Fruit fly (Drosophila melanogaster) whole organism, embryonic: ENCODE data around the gene ppk13.

ENCODE experiments used
- ATbp ChIP-seq: fragments of 200-800 bp; sonication (Bioruptor generic); optimal IDR thresholded peaks from 2 replicates; lab custom pipeline; 2017; ENCODE audit warnings: missing biosample characterization, mild to moderate bottlenecking, missing genetic modification characterization, missing genetic modification reagents
- B-H2 ChIP-seq: fragments of 200-800 bp; sonication (Bioruptor generic); optimal IDR thresholded peaks from 2 replicates; lab custom pipeline; 2018; ENCODE audit warnings: missing biosample characterization, mild to moderate bottlenecking, missing genetic modification characterization
- CG10209 ChIP-seq: fragments of 200-800 bp; sonication (Bioruptor generic); optimal IDR thresholded peaks from 3 replicates; lab custom pipeline; 2017; ENCODE audit warnings: missing biosample characterization, mild to moderate bottlenecking, missing genetic modification characterization, missing genetic modification reagents
- CG10654 ChIP-seq: fragments of 200-800 bp; sonication (Bioruptor generic); optimal IDR thresholded peaks from 2 replicates; lab custom pipeline; 2016; ENCODE audit warnings: missing biosample characterization, missing genetic modification characterization
- CG11695 ChIP-seq: fragments of 200-800 bp; sonication (Bioruptor generic); IDR thresholded peaks from 3 replicates; pipeline ENCODE4 v1.3.6; 2022; ENCODE audit warnings: missing biosample characterization, missing genetic modification characterization
- CG12769 ChIP-seq: fragments of 200-800 bp; sonication (Bioruptor generic); optimal IDR thresholded peaks from 2 replicates; lab custom pipeline; 2019; ENCODE audit warnings: missing biosample characterization, mild to moderate bottlenecking, missing genetic modification characterization, moderate library complexity
- CG14441 ChIP-seq: fragments of 200-800 bp; sonication (Bioruptor generic); IDR thresholded peaks from 2 replicates; pipeline ENCODE4 v1.3.6; 2022; ENCODE audit warnings: missing biosample characterization, missing genetic modification characterization
- CG1647 ChIP-seq: fragments of 200-800 bp; sonication (Bioruptor generic); optimal IDR thresholded peaks from 3 replicates; lab custom pipeline; 2016; ENCODE audit warnings: missing biosample characterization, missing genetic modification characterization
- CG17802 ChIP-seq: fragments of 200-800 bp; sonication (Bioruptor generic); optimal IDR thresholded peaks from 2 replicates; lab custom pipeline; 2018; ENCODE audit warnings: missing biosample characterization, mild to moderate bottlenecking, missing genetic modification characterization, moderate library complexity
- CG2712 ChIP-seq: fragments of 200-800 bp; optimal IDR thresholded peaks from 3 replicates; lab custom pipeline; 2019; ENCODE audit warnings: missing biosample characterization, mild to moderate bottlenecking, missing genetic modification characterization, moderate library complexity
- CG32532 ChIP-seq: fragments of 200-800 bp; sonication (Bioruptor generic); IDR thresholded peaks from 2 replicates; pipeline ENCODE4 v1.3.6; 2022; ENCODE audit warnings: missing biosample characterization, missing genetic modification characterization
- CG3281 ChIP-seq: fragments of 200-800 bp; sonication (Bioruptor generic); optimal IDR thresholded peaks from 3 replicates; lab custom pipeline; 2017; ENCODE audit warnings: missing biosample characterization, mild to moderate bottlenecking, missing genetic modification characterization
- CG4328 ChIP-seq: fragments of 200-800 bp; sonication (Bioruptor generic); optimal IDR thresholded peaks from 3 replicates; lab custom pipeline; 2017; ENCODE audit warnings: missing biosample characterization, missing genetic modification reagents, missing genetic modification characterization
- CG6272 ChIP-seq: fragments of 200-800 bp; sonication (Bioruptor generic); IDR thresholded peaks from 2 replicates; pipeline ENCODE4 v1.3.6; 2022; ENCODE audit warnings: missing biosample characterization, missing genetic modification characterization
- Chrac-16 ChIP-seq: fragments of 200-800 bp; sonication (Bioruptor generic); optimal IDR thresholded peaks from 3 replicates; lab custom pipeline; 2016; ENCODE audit warnings: missing biosample characterization, missing genetic modification characterization
- D19A ChIP-seq: fragments of 200-800 bp; optimal IDR thresholded peaks from 3 replicates; lab custom pipeline; 2019; ENCODE audit warnings: missing biosample characterization, mild to moderate bottlenecking, missing genetic modification characterization, moderate library complexity
- Doc2 ChIP-seq: fragments of 200-800 bp; sonication (Bioruptor generic); IDR thresholded peaks from 2 replicates; pipeline ENCODE4 v1.3.6; 2022; ENCODE audit warnings: missing biosample characterization, missing genetic modification characterization
- Dref ChIP-seq: fragments of 200-800 bp; sonication (Bioruptor generic); IDR thresholded peaks from 2 replicates; pipeline ENCODE4 v1.3.6; 2022; ENCODE audit warnings: missing biosample characterization, missing genetic modification characterization
- E2f1 ChIP-seq: fragments of 200-800 bp; sonication (Bioruptor generic); IDR thresholded peaks from 2 replicates; pipeline ENCODE4 v1.3.6; 2022; ENCODE audit warnings: missing biosample characterization, missing genetic modification characterization
- ERR ChIP-seq: fragments of 200-800 bp; sonication (Bioruptor generic); optimal IDR thresholded peaks from 2 replicates; lab custom pipeline; 2016; ENCODE audit warnings: missing biosample characterization, missing genetic modification characterization
- Ets65A ChIP-seq: fragments of 200-800 bp; sonication (Bioruptor generic); peaks from one replicate; lab custom pipeline; 2016; ENCODE audit warnings: missing biosample characterization, missing genetic modification characterization
- HmgD ChIP-seq: fragments of 200-800 bp; sonication (Bioruptor generic); optimal IDR thresholded peaks from 3 replicates; lab custom pipeline; 2016; ENCODE audit warnings: missing biosample characterization, missing genetic modification characterization
- Hmr ChIP-seq: fragments of 200-800 bp; sonication (Bioruptor generic); optimal IDR thresholded peaks from 3 replicates; lab custom pipeline; 2017; ENCODE audit warnings: mild to moderate bottlenecking, missing biosample characterization, missing genetic modification reagents, missing genetic modification characterization
- Hr78 ChIP-seq, 2 experiments: fragments of 200-800 bp in 1 of 2; fragments of >200 bp in 1 of 2; sonication (Bioruptor generic) in 1 of 2; optimal IDR thresholded peaks; 2 replicates each; lab custom pipeline; 2017 to 2019; ENCODE audit warnings: missing biosample characterization in 2 of 2, missing genetic modification characterization in 2 of 2, mild to moderate bottlenecking in 1 of 2, moderate library complexity in 1 of 2
- MBD-R2 ChIP-seq: fragments of 200-800 bp; sonication (Bioruptor generic); IDR thresholded peaks from 2 replicates; pipeline ENCODE4 v1.3.6; 2022; ENCODE audit warnings: missing biosample characterization, missing genetic modification characterization
- Oaz ChIP-seq: fragments of 200-800 bp; sonication (Bioruptor generic); IDR thresholded peaks from 2 replicates; pipeline ENCODE4 v1.3.6; 2022; ENCODE audit warnings: missing biosample characterization, missing genetic modification characterization
- Opbp ChIP-seq: fragments of 200-800 bp; sonication (Bioruptor generic); IDR thresholded peaks from 3 replicates; pipeline ENCODE4 v1.3.6; 2022; ENCODE audit warnings: missing biosample characterization, missing genetic modification characterization; ENCODE audit not compliant: partially characterized antibody
- Sox102F ChIP-seq: fragments of 200-800 bp; sonication (Bioruptor generic); optimal IDR thresholded peaks from 2 replicates; lab custom pipeline; 2018; ENCODE audit warnings: missing biosample characterization, mild to moderate bottlenecking, missing genetic modification characterization, moderate library complexity
- ato ChIP-seq: fragments of 200-800 bp; sonication (Bioruptor generic); IDR thresholded peaks from 2 replicates; pipeline ENCODE4 v1.3.6; 2022; ENCODE audit warnings: missing biosample characterization, missing genetic modification characterization; ENCODE audit not compliant: partially characterized antibody
- cas ChIP-seq: fragments of 200-800 bp; sonication (Bioruptor generic); IDR thresholded peaks from 2 replicates; pipeline ENCODE4 v1.3.6; 2022; ENCODE audit warnings: missing biosample characterization, missing genetic modification characterization
- chinmo ChIP-seq: fragments of 200-800 bp; sonication (Bioruptor generic); IDR thresholded peaks from 4 replicates; pipeline ENCODE4 v1.3.6; 2022; ENCODE audit warnings: missing biosample characterization, missing genetic modification characterization; ENCODE audit not compliant: partially characterized antibody
- corto ChIP-seq: fragments of 200-800 bp; sonication (Bioruptor generic); optimal IDR thresholded peaks from 2 replicates; lab custom pipeline; 2016; ENCODE audit warnings: missing biosample characterization, mild to moderate bottlenecking, missing genetic modification characterization, moderate library complexity
- da ChIP-seq: fragments of 200-800 bp; sonication (Bioruptor generic); optimal IDR thresholded peaks from 2 replicates; lab custom pipeline; 2016; ENCODE audit warnings: missing biosample characterization, missing genetic modification characterization
- dpn ChIP-seq, 2 experiments: fragments of 200-800 bp; sonication (Bioruptor generic); optimal IDR thresholded peaks; 3 replicates each; lab custom pipeline; 2016; ENCODE audit warnings: missing biosample characterization in 2 of 2, missing genetic modification characterization in 2 of 2
- ewg ChIP-seq: fragments of 200-800 bp; sonication (Bioruptor generic); optimal IDR thresholded peaks from 3 replicates; lab custom pipeline; 2017; ENCODE audit warnings: mild to moderate bottlenecking, missing biosample characterization, missing genetic modification reagents, missing genetic modification characterization
- eyg ChIP-seq: fragments of 200-800 bp; sonication (Bioruptor generic); optimal IDR thresholded peaks from 3 replicates; lab custom pipeline; 2016; ENCODE audit warnings: missing biosample characterization, missing genetic modification characterization
- fu2 ChIP-seq: fragments of 200-800 bp; sonication (Bioruptor generic); optimal IDR thresholded peaks from 2 replicates; lab custom pipeline; 2016; ENCODE audit warnings: missing biosample characterization, missing genetic modification characterization
- hbn ChIP-seq: fragments of 200-800 bp; sonication (Bioruptor generic); IDR thresholded peaks from 2 replicates; pipeline ENCODE4 v1.3.6; 2022; ENCODE audit warnings: missing biosample characterization, missing genetic modification characterization; ENCODE audit not compliant: partially characterized antibody
- hth ChIP-seq: fragments of >200 bp; optimal IDR thresholded peaks from 2 replicates; lab custom pipeline; 2017; ENCODE audit warnings: inconsistent platforms
- insv ChIP-seq, 2 experiments: fragments of 200-800 bp; sonication (Bioruptor generic); optimal IDR thresholded peaks; 3 replicates each; lab custom pipeline; 2016 to 2018; ENCODE audit warnings: missing biosample characterization in 2 of 2, missing genetic modification characterization in 2 of 2
- ken ChIP-seq: fragments of 200-800 bp; sonication (Bioruptor generic); IDR thresholded peaks from 3 replicates; pipeline ENCODE4 v1.3.6; 2022; ENCODE audit warnings: missing biosample characterization, missing genetic modification characterization
- luna ChIP-seq: fragments of 200-800 bp; sonication (Bioruptor generic); optimal IDR thresholded peaks from 2 replicates; lab custom pipeline; 2016; ENCODE audit warnings: missing biosample characterization, missing genetic modification characterization
- nerfin-1 ChIP-seq: fragments of 200-800 bp; sonication (Bioruptor generic); optimal IDR thresholded peaks from 3 replicates; lab custom pipeline; 2019; ENCODE audit warnings: missing biosample characterization, mild to moderate bottlenecking, missing genetic modification characterization, moderate library complexity
- phol ChIP-seq: fragments of 200-800 bp; sonication (Bioruptor generic); optimal IDR thresholded peaks from 3 replicates; lab custom pipeline; 2018; ENCODE audit warnings: missing biosample characterization, mild to moderate bottlenecking, missing genetic modification characterization, moderate library complexity
- pnt ChIP-seq: fragments of 200-800 bp; sonication (Bioruptor generic); optimal IDR thresholded peaks from 3 replicates; lab custom pipeline; 2016; ENCODE audit warnings: missing biosample characterization, missing genetic modification characterization
- pzg ChIP-seq: fragments of 200-800 bp; sonication (Bioruptor generic); optimal IDR thresholded peaks from 3 replicates; lab custom pipeline; 2018; ENCODE audit warnings: missing biosample characterization, mild to moderate bottlenecking, missing genetic modification characterization, moderate library complexity
- tll ChIP-seq, 2 experiments: fragments of 200-800 bp in 1 of 2; fragments of >200 bp in 1 of 2; sonication (Bioruptor generic) in 1 of 2; optimal IDR thresholded peaks; 2 replicates each; lab custom pipeline; 2017 to 2019; ENCODE audit warnings: missing biosample characterization in 2 of 2, missing genetic modification characterization in 2 of 2, mild to moderate bottlenecking in 1 of 2, moderate library complexity in 1 of 2
- tna ChIP-seq: fragments of 200-800 bp; sonication (Bioruptor generic); IDR thresholded peaks from 2 replicates; pipeline ENCODE4 v1.3.6; 2022; ENCODE audit warnings: missing biosample characterization, missing genetic modification characterization; ENCODE audit not compliant: partially characterized antibody
- trem ChIP-seq: fragments of 200-800 bp; optimal IDR thresholded peaks from 3 replicates; lab custom pipeline; 2019; ENCODE audit warnings: missing biosample characterization, mild to moderate bottlenecking, missing genetic modification characterization, moderate library complexity
- trh ChIP-seq: fragments of 200-800 bp; sonication (Bioruptor generic); optimal IDR thresholded peaks from 2 replicates; lab custom pipeline; 2016; ENCODE audit warnings: missing biosample characterization, missing genetic modification characterization
- z ChIP-seq: fragments of 200-800 bp; sonication (Bioruptor generic); IDR thresholded peaks from 3 replicates; pipeline ENCODE4 v1.3.6; 2022; ENCODE audit warnings: missing biosample characterization, missing genetic modification characterization
- zen2 ChIP-seq: fragments of 200-800 bp; sonication (Bioruptor generic); IDR thresholded peaks from 3 replicates; pipeline ENCODE4 v1.3.6; 2022; ENCODE audit warnings: missing biosample characterization, missing genetic modification characterization; ENCODE audit not compliant: partially characterized antibody

ppk13 gene

DNA sequence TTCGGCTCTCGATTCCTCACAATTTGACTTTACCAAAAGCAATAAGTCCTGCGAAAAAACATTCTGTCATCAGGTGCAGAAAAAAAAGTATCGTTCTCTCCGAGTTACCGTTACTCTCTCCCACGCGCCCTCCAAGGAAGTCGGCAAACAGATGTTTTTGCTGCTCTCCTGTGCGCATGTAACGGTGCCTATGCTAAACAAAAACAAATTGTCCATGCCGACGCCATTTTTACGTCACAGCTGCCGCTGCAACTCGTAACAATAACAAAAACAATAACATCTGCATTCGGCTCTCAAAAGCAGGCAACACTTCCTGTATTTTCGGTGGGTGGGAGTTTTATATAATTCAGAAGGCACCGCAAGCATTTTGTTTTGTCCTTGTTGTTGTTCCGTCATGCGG, 16.6 kb upstream of the ppk13 start (continued):
- TF ChIP-seq Ets65A (GFP tag; lab: Kevin White, UChicago), result peak; percentile 61
- TF ChIP-seq Oaz (GFP tag; lab: Robert Waterston, UW), result no peak
- TF ChIP-seq cas (GFP tag; lab: Robert Waterston, UW), result no peak
- TF ChIP-seq da, result no peak
- TF ChIP-seq nerfin-1 (tag; lab: Kevin White, UChicago), result peak; percentile 17
- TF ChIP-seq trem (tag; lab: Kevin White, UChicago), result no peak
- TF ChIP-seq B-H2 (GFP tag; lab: Kevin White, UChicago), result no peak
- no peak for TF ChIP-seq Sox102F (GFP tag; lab: Kevin White, UChicago)
- TF ChIP-seq ato (GFP tag; lab: Robert Waterston, UW), result no peak
- TF ChIP-seq CG4328 (GFP tag; lab: Kevin White, UChicago), result no peak
- TF ChIP-seq pnt (GFP tag; lab: Kevin White, UChicago), result no peak
- TF ChIP-seq insv (GFP tag; optimal IDR thresholded peaks at IDR 0.05; lab: Kevin White, UChicago), result no peak
- 0 out of 4 replicates have a peak, but pooled peaks have one; percentile 18 for TF ChIP-seq chinmo (GFP tag; lab: Robert Waterston, UW)
- TF ChIP-seq tll (GFP tag; optimal IDR thresholded peaks at IDR 0.05; lab: Kevin White, UChicago), result peak in 1 of 2 experiments; percentile 61
- TF ChIP-seq MBD-R2 (GFP tag; lab: Robert Waterston, UW), result no peak
- no peak for TF ChIP-seq CG32532 (GFP tag; lab: Robert Waterston, UW)
- TF ChIP-seq tna, result no peak
- TF ChIP-seq Dref (GFP tag; lab: Robert Waterston, UW), result no peak
- no peak for TF ChIP-seq fu2 (GFP tag; lab: Kevin White, UChicago)
- no peak for TF ChIP-seq Hmr (GFP tag; lab: Kevin White, UChicago)
- TF ChIP-seq HmgD (GFP tag; lab: Kevin White, UChicago), result no peak
- TF ChIP-seq corto (GFP tag; lab: Kevin White, UChicago), result no peak
- TF ChIP-seq dpn (GFP tag; optimal IDR thresholded peaks at IDR 0.05; lab: Kevin White, UChicago), result no peak
- peak; percentile 95 for TF ChIP-seq ewg (GFP tag; lab: Kevin White, UChicago)
- no peak for TF ChIP-seq pzg
- no peak for TF ChIP-seq ERR (GFP tag; lab: Kevin White, UChicago)
- TF ChIP-seq phol, result peak; percentile 77
- TF ChIP-seq eyg (GFP tag; lab: Kevin White, UChicago), result no peak
- TF ChIP-seq CG3281 (GFP tag; lab: Kevin White, UChicago), result no peak
- TF ChIP-seq CG6272 (GFP tag; lab: Robert Waterston, UW), result no peak
- TF ChIP-seq CG10654, result no peak
- TF ChIP-seq hth (lab: Kevin White, UChicago), result no peak
- TF ChIP-seq CG14441, result no peak
- no peak for TF ChIP-seq hbn (GFP tag; lab: Robert Waterston, UW)

DNA sequence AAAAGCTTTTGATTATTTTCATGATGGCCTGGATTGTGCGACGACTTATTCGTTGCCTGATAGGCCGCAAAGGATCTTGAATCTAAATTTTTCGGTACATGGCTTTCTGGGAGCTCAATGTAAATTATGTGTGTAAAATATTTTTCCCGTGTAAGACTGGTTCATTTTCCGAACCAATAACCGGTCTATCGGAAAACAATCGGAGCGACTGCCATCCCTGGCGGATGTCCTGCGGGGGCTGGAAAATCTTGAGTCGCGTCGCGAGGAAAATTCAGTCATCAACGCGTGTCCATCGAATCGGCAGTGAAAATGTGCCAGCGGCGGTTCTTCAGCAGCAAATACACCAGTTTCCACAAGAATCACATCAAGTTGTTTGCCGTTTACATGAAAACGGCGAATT, 15.8 kb upstream of the ppk13 start, which contains the start of the genes CG46307 and Nhe2:
TSS of gene CG46307 (plus strand) at position 243 of the 400 bp plus-strand sequence.
TSS of gene Nhe2 (plus strand) at position 243 of the 400 bp plus-strand sequence.
- TF ChIP-seq luna (no peak), trh (no peak), ATbp (no peak), Doc2 (GFP tag; lab: Robert Waterston, UW) (no peak), CG10209 (GFP tag; lab: Kevin White, UChicago) (no peak), E2f1 (GFP tag; lab: Robert Waterston, UW) (no peak), z (GFP tag; lab: Robert Waterston, UW) (no peak), Hr78 (GFP tag; optimal IDR thresholded peaks at IDR 0.05; lab: Kevin White, UChicago) (no peak), D19A (tag; lab: Kevin White, UChicago) (no peak), zen2 (no peak), HmgD (GFP tag; lab: Kevin White, UChicago) (no peak), CG11695 (GFP tag; lab: Robert Waterston, UW) (no peak), CG17802 (tag; lab: Kevin White, UChicago) (no peak), ken (no peak), Opbp (GFP tag; lab: Robert Waterston, UW) (no peak; the same call in 1 of the 3 replicates), CG12769 (tag; lab: Kevin White, UChicago) (no peak), CG1647 (GFP tag; lab: Kevin White, UChicago) (no peak), CG2712 (peak; percentile 15), Chrac-16 (GFP tag; lab: Kevin White, UChicago) (no peak)
